Fruit fly (Drosophila melanogaster): ENCODE data around the gene CG9806.

The CG9806 gene

DNA sequence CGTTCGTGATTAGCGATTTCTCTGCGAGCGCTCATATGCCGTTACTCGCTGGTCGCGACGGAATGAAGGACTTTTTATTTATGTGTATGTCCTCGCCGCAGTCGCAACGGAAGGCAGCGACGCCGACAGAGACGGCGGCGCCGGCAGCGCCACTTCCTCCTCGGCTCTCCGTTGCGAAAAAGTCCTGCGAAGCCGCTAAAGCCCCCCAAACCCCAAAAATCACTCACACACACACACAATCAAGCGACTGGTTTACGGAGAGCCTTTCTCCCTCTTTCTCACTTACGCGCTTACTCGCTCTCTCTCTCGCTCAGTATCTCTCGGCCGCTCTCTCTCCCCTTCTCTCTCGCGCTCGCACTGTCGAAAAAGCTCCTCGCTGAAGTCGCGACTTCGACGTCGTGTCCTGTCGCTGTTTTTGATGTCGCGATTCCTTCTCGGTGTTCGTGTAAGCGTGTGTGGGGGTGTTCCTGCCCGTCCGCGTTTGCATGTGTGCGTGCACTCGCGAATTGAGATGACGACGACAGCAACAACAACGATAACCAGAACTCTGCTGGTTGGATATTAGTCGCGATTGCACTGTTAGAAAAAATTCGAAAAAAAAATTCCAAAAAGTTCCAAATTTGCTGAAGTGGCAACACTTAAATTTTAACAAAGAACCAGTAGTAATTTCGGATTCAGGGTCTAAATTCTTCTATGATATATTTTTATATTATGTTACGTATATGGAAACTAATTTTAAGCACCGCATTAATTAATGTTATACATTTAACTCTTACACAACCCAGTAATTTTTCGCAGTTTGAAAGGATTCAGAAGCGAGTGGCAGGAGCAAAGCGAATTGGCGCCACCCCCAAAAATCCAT lies 6.5 kb downstream of the CG9806 start, which contains the start of gene CG43347 (continued):
- no peak for TF ChIP-seq ewg (GFP tag; optimal IDR thresholded peaks at IDR 0.05)
- no peak for TF ChIP-seq Camta (GFP tag; optimal IDR thresholded peaks at IDR 0.05)
- TF ChIP-seq CG13123 (GFP tag; optimal IDR thresholded peaks at IDR 0.05) = no peak
- TF ChIP-seq Ets65A (GFP tag) = peak; percentile 92
- TF ChIP-seq chif (GFP tag; optimal IDR thresholded peaks at IDR 0.05) = peak in 1 of 2 experiments; percentile 17
- TF ChIP-seq Elba2 (GFP tag; optimal IDR thresholded peaks at IDR 0.05) = no peak
- peak; percentile 41 for TF ChIP-seq cg (GFP tag; optimal IDR thresholded peaks at IDR 0.05)
- TF ChIP-seq btn (GFP tag; optimal IDR thresholded peaks at IDR 0.05) = no peak
- TF ChIP-seq nerfin-2 (GFP tag; IDR thresholded peaks at IDR 0.05; ENCODE audit: partially characterized antibody) = no peak
- TF ChIP-seq CG14965 (GFP tag; optimal IDR thresholded peaks at IDR 0.05; ENCODE audit: borderline replicate concordance) = no peak
- peak; percentile 56 for TF ChIP-seq ind (GFP tag; optimal IDR thresholded peaks at IDR 0.05)
- TF ChIP-seq Lhr (GFP tag; optimal IDR thresholded peaks at IDR 0.05) = no peak
- TF ChIP-seq CG8290 (GFP tag; optimal IDR thresholded peaks at IDR 0.05) = no peak
- TF ChIP-seq CG8290 (tag; optimal IDR thresholded peaks at IDR 0.05) = no peak
- TF ChIP-seq klu (GFP tag; IDR thresholded peaks at IDR 0.05) = peak; percentile 46
- peak; percentile 35 for TF ChIP-seq schlank (tag; optimal IDR thresholded peaks at IDR 0.05)
- no peak for TF ChIP-seq CG14667 (GFP tag; IDR thresholded peaks at IDR 0.05)
- no peak for TF ChIP-seq pzg (GFP tag; optimal IDR thresholded peaks at IDR 0.05)
- peak; percentile 66 for TF ChIP-seq CG12659 (GFP tag; optimal IDR thresholded peaks at IDR 0.05)
- TF ChIP-seq lmd (GFP tag; IDR thresholded peaks at IDR 0.05) = peak; percentile 62
- TF ChIP-seq nmo (GFP tag; optimal IDR thresholded peaks at IDR 0.05) = peak; percentile 77
- peak; percentile 74 for TF ChIP-seq CG6854 (GFP tag; optimal IDR thresholded peaks at IDR 0.05)
- TF ChIP-seq prd (optimal IDR thresholded peaks at IDR 0.05) = no peak
- TF ChIP-seq prd (GFP tag; IDR thresholded peaks at IDR 0.05) = peak; percentile 63; the same call in 2 of the 3 replicates
- TF ChIP-seq Usf (GFP tag; optimal IDR thresholded peaks at IDR 0.05) = no peak
- TF ChIP-seq dm (GFP tag; optimal IDR thresholded peaks at IDR 0.05) = no peak
- TF ChIP-seq chn (GFP tag; optimal IDR thresholded peaks at IDR 0.05) = no peak
- TF ChIP-seq NFAT (GFP tag; IDR thresholded peaks at IDR 0.05) = no peak
- no peak for TF ChIP-seq h (optimal IDR thresholded peaks at IDR 0.05)
- TF ChIP-seq yki (optimal IDR thresholded peaks at IDR 0.05) = no peak
- no peak for TF ChIP-seq CG10565 (GFP tag; optimal IDR thresholded peaks at IDR 0.05)
- peak; percentile 65 for TF ChIP-seq CG6689 (GFP tag; IDR thresholded peaks at IDR 0.05)
- peak; percentile 34 for TF ChIP-seq HmgZ (tag; optimal IDR thresholded peaks at IDR 0.05)
- no peak; the same call in 1 of the 2 replicates for TF ChIP-seq CG5953 (GFP tag; IDR thresholded peaks at IDR 0.05)

DNA sequence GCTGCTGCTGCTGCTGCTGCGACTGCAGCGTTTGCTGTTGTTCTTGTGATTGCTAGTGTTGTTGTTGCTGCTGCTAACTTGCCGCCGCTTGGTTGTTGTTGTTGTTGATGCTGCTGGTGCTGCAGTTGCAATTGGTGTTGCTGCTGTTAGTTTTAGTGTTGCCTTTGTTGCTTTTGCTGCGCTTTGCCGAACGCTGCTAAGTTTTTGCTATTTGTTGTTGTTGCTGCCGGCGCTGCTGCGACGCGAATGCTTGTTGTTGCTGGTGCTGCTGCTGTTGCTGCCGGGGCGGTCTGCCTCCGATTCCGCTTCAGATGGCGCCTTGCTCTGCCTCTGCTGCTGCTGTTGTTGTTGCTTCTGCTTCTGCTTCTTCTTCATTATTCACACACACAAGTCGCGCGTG lies 8.4 kb downstream of the CG9806 start:
- TF ChIP-seq ranshi (GFP tag; IDR thresholded peaks at IDR 0.05) (no peak), CG4360 (GFP tag; IDR thresholded peaks at IDR 0.05) (peak; percentile 31; the same call in 1 of the 2 replicates), scrt (GFP tag; optimal IDR thresholded peaks at IDR 0.05) (no peak), Pdp1 (GFP tag; optimal IDR thresholded peaks at IDR 0.05) (no peak), CG2889 (GFP tag; IDR thresholded peaks at IDR 0.05) (no peak)

DNA sequence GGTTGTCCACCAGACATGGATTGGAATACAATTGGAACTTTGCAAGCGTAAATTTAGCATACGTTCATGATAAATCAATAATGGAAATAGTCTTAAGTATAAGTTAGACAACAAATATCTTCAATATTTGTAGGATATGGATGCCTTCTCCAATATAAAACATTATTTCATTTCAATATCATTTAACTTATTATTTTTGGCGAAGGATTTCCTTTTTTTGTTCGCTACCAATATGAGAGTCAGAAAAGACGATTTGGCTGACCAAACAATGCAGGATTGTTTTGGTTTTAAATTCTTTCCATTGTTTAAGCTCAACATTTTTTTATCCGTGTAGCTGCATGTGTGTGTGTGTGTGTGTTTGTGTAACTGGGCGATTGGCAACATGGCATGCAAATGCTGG lies 11.7 kb downstream of the CG9806 start:
- TF ChIP-seq Drgx (GFP tag; IDR thresholded peaks at IDR 0.05) (no peak), CG13424 (tag; optimal IDR thresholded peaks at IDR 0.05) (no peak), Med (GFP tag) (peak; percentile 16), Ets65A (GFP tag) (peak; percentile 47), CG2202 (tag; optimal IDR thresholded peaks at IDR 0.05) (no peak)
